Fruit fly (Drosophila melanogaster): ENCODE measurements around the gene CG4572.

The CG4572 gene

DNA sequence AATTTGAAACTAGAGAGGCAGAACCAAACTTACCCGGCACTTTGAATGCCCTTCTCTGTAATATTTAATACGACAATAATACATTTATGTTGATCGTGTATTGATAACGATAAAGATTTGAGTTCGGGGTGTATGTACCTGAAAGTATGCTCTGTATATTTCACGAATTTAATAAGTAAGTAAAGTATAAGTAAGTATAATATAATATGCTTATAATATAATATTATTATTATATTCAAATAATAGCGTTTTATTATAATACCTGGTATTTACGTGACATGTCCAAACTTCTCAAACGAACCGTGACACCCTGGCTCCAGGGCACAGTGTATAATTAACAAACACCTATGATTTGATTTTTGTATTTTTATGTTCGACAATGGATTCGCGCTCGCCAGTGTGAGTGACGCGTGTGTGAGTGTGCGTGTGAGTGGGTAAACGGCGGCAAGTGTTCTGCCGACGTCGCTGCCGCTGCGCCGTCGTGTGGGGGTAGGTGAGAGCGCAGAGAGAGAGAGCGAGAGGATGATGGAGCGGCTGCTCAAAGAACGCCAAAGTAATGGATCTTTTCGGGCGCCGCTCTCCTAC, 25.5 kb upstream of the CG4572 start (continued):
- peak; percentile 89 for TF ChIP-seq CG18599 (GFP tag; optimal IDR thresholded peaks at IDR 0.05)
- TF ChIP-seq Max (GFP tag; optimal IDR thresholded peaks at IDR 0.05), result peak; percentile 47
- TF ChIP-seq CG9797 (GFP tag; optimal IDR thresholded peaks at IDR 0.05), result no peak
- no peak for TF ChIP-seq ash1 (GFP tag; optimal IDR thresholded peaks at IDR 0.05)
- peak; percentile 33 for TF ChIP-seq CG12071 (GFP tag; optimal IDR thresholded peaks at IDR 0.05)
- TF ChIP-seq yki (optimal IDR thresholded peaks at IDR 0.05), result no peak
- TF ChIP-seq Hey (tag; optimal IDR thresholded peaks at IDR 0.05), result no peak
- TF ChIP-seq scrt (GFP tag; optimal IDR thresholded peaks at IDR 0.05), result peak; percentile 80
- no peak for TF ChIP-seq fu2 (GFP tag; optimal IDR thresholded peaks at IDR 0.05)
- TF ChIP-seq CG14860 (GFP tag; IDR thresholded peaks at IDR 0.05; ENCODE audit: partially characterized antibody), result no peak
- TF ChIP-seq CG8281 (tag; optimal IDR thresholded peaks at IDR 0.05), result peak; percentile 42
- TF ChIP-seq CG8478 (optimal IDR thresholded peaks at IDR 0.05), result no peak
- TF ChIP-seq CG31224 (GFP tag; IDR thresholded peaks at IDR 0.05), result peak; percentile 61; the same call in 1 of the 2 replicates
- no peak for TF ChIP-seq CG13123 (GFP tag; optimal IDR thresholded peaks at IDR 0.05)
- TF ChIP-seq sr (GFP tag; IDR thresholded peaks at IDR 0.05), result peak; percentile 88
- peak; percentile 83 for TF ChIP-seq Sox100B (GFP tag; optimal IDR thresholded peaks at IDR 0.05)
- 0 out of 2 replicates have a peak, but pooled peaks have one; percentile 43 for TF ChIP-seq gsb (GFP tag; IDR thresholded peaks at IDR 0.05)
- peak; percentile 32 for TF ChIP-seq CG12769 (tag; optimal IDR thresholded peaks at IDR 0.05)
- peak; percentile 16 for TF ChIP-seq gro (GFP tag; optimal IDR thresholded peaks at IDR 0.05)
- TF ChIP-seq Asciz (GFP tag; optimal IDR thresholded peaks at IDR 0.05), result peak; percentile 73
- TF ChIP-seq zfh1 (GFP tag; IDR thresholded peaks at IDR 0.05), result no peak
- no peak for TF ChIP-seq CG11560 (tag; IDR thresholded peaks at IDR 0.05)
- TF ChIP-seq CG6765 (GFP tag; optimal IDR thresholded peaks at IDR 0.05), result peak; percentile 76
- no peak for TF ChIP-seq psq (GFP tag; optimal IDR thresholded peaks at IDR 0.05)
- peak; percentile 76 for TF ChIP-seq CG11695 (GFP tag; IDR thresholded peaks at IDR 0.05)
- TF ChIP-seq CG7839 (tag; optimal IDR thresholded peaks at IDR 0.05), result peak; percentile 89
- TF ChIP-seq eve (GFP tag; optimal IDR thresholded peaks at IDR 0.05), result no peak
- no peak for TF ChIP-seq CG7963 (GFP tag; IDR thresholded peaks at IDR 0.05; ENCODE audit: partially characterized antibody)
- peak; percentile 83 for TF ChIP-seq HHEX (GFP tag; optimal IDR thresholded peaks at IDR 0.05)
- TF ChIP-seq croc (GFP tag; conservative IDR thresholded peaks at IDR 0.05), result no peak; the same call in 2 of the 3 replicates
- peak; percentile 1 for TF ChIP-seq CG3065 (GFP tag; optimal IDR thresholded peaks at IDR 0.05)
- TF ChIP-seq CG2202 (tag; optimal IDR thresholded peaks at IDR 0.05), result peak; percentile 3
- no peak for TF ChIP-seq Atf-2 (GFP tag; optimal IDR thresholded peaks at IDR 0.05)
- no peak for TF ChIP-seq HmgD (GFP tag; optimal IDR thresholded peaks at IDR 0.05)
- TF ChIP-seq oc (tag; optimal IDR thresholded peaks at IDR 0.05), result peak; percentile 36
- TF ChIP-seq Fer2 (tag; optimal IDR thresholded peaks at IDR 0.05), result peak; percentile 49
- TF ChIP-seq Mad (GFP tag; optimal IDR thresholded peaks at IDR 0.05), result no peak
- TF ChIP-seq CG4730 (GFP tag; IDR thresholded peaks at IDR 0.05), result peak; percentile 54; the same call in 1 of the 2 replicates
- no peak for TF ChIP-seq gfzf (GFP tag; optimal IDR thresholded peaks at IDR 0.05)
- TF ChIP-seq gt (GFP tag; IDR thresholded peaks at IDR 0.05), result no peak
- no peak for TF ChIP-seq klu (GFP tag; IDR thresholded peaks at IDR 0.05)
- 0 out of 3 replicates have a peak, but pooled peaks have one; percentile 11 for TF ChIP-seq CG6175 (GFP tag; IDR thresholded peaks at IDR 0.05)
- peak; percentile 53 for TF ChIP-seq salm (tag; optimal IDR thresholded peaks at IDR 0.05)
- no peak for TF ChIP-seq CG17568 (GFP tag; optimal IDR thresholded peaks at IDR 0.05)
- TF ChIP-seq CG3407 (GFP tag; optimal IDR thresholded peaks at IDR 0.05), result no peak
- TF ChIP-seq schlank (tag; optimal IDR thresholded peaks at IDR 0.05), result peak; percentile 45
- TF ChIP-seq C15 (GFP tag; IDR thresholded peaks at IDR 0.05), result no peak
- TF ChIP-seq CG17385 (GFP tag; optimal IDR thresholded peaks at IDR 0.05), result peak; percentile 64
- peak; percentile 85 for TF ChIP-seq PHDP (tag; optimal IDR thresholded peaks at IDR 0.05)
- TF ChIP-seq ab (GFP tag; optimal IDR thresholded peaks at IDR 0.05), result no peak
- TF ChIP-seq lmd (GFP tag; IDR thresholded peaks at IDR 0.05), result peak; percentile 73; the same call in 1 of the 2 replicates
